Worm (Caenorhabditis elegans): ENCODE results near the gene C16D2.3.

The C16D2.3 gene

ce11 chrII:9112851-9113250, 25.1 kb upstream of the C16D2.3 start, which contains the start of gene jun-1 (continued):
- TF ChIP-seq spr-3 (GFP tag; optimal IDR thresholded peaks at IDR 0.05) (no peak), nhr-28 (tag; optimal IDR thresholded peaks at IDR 0.05) (peak; percentile 89), cey-2 (tag; optimal IDR thresholded peaks at IDR 0.05; ENCODE audit: borderline replicate concordance, insufficient read depth) (peak; percentile 44), mdt-29 (GFP tag; IDR thresholded peaks at IDR 0.05) (0 out of 2 replicates have a peak, but pooled peaks have one; percentile 40), mdl-1 (tag; optimal IDR thresholded peaks at IDR 0.05) (peak in 1 of 2 experiments; percentile 72), madf-9 (GFP tag; conservative IDR thresholded peaks at IDR 0.05) (no peak), pqm-1 (tag; optimal IDR thresholded peaks at IDR 0.05) (no peak), nhr-25 (tag; optimal IDR thresholded peaks at IDR 0.05; ENCODE audit: borderline replicate concordance, insufficient read depth) (peak; percentile 45), F44E2.7 (GFP tag; IDR thresholded peaks at IDR 0.05) (no peak), mep-1 (tag; optimal IDR thresholded peaks at IDR 0.05) (peak; percentile 93), lin-15B (tag; optimal IDR thresholded peaks at IDR 0.05) (no peak), nhr-76 (tag; optimal IDR thresholded peaks at IDR 0.05) (no peak), ceh-62 (tag; optimal IDR thresholded peaks at IDR 0.05) (no peak), saeg-2 (GFP tag; IDR thresholded peaks at IDR 0.05) (no peak), ceh-28 (tag; optimal IDR thresholded peaks at IDR 0.05) (no peak), ctbp-1 (GFP tag; IDR thresholded peaks at IDR 0.05) (peak; percentile 39), Y75B8A.6 (GFP tag; IDR thresholded peaks at IDR 0.05) (no peak), lin-38 (GFP tag; IDR thresholded peaks at IDR 0.05) (peak; percentile 55), R02D3.7 (tag; optimal IDR thresholded peaks at IDR 0.05) (no peak), pha-4 (GFP tag; IDR thresholded peaks at IDR 0.05) (0 out of 2 replicates have a peak, but pooled peaks have one; percentile 22), pha-4 (tag; optimal IDR thresholded peaks at IDR 0.05) (no peak), nhr-102 (tag; optimal IDR thresholded peaks at IDR 0.05) (peak; percentile 46), unc-62 (GFP tag; optimal IDR thresholded peaks at IDR 0.05 in 1 of 2) (peak in 1 of 2 experiments; percentile 100), unc-62 (tag; optimal IDR thresholded peaks at IDR 0.05) (no peak), ceh-82 (tag; optimal IDR thresholded peaks at IDR 0.05) (no peak), ceh-32 (tag; optimal IDR thresholded peaks at IDR 0.05; ENCODE audit: poor library complexity) (no peak), T20F7.1 (GFP tag; optimal IDR thresholded peaks at IDR 0.05) (peak; percentile 71), ama-1 (optimal IDR thresholded peaks at IDR 0.05) (no peak), gei-8 (GFP tag; optimal IDR thresholded peaks at IDR 0.05) (no peak), vab-7 (GFP tag; IDR thresholded peaks at IDR 0.05) (no peak), set-16 (GFP tag; IDR thresholded peaks at IDR 0.05) (peak; percentile 41), nhr-237 (tag; optimal IDR thresholded peaks at IDR 0.05) (peak; percentile 25), zfp-2 (tag; optimal IDR thresholded peaks at IDR 0.05) (no peak), lin-29 (GFP tag; IDR thresholded peaks at IDR 0.05) (no peak), lin-1 (GFP tag; IDR thresholded peaks at IDR 0.05) (no peak), dmd-8 (GFP tag; IDR thresholded peaks at IDR 0.05) (no peak), lsy-2 (tag; optimal IDR thresholded peaks at IDR 0.05) (peak; percentile 70 to 89), daf-12 (tag; optimal IDR thresholded peaks at IDR 0.05) (no peak), F37D6.2 (tag; optimal IDR thresholded peaks at IDR 0.05) (peak; percentile 38), T26A8.4 (GFP tag; IDR thresholded peaks at IDR 0.05) (no peak), arid-1 (GFP tag; conservative IDR thresholded peaks at IDR 0.05) (no peak), D1046.2 (GFP tag; IDR thresholded peaks at IDR 0.05) (no peak), lin-13 (GFP tag; optimal IDR thresholded peaks at IDR 0.05) (no peak), snpc-4 (tag; optimal IDR thresholded peaks at IDR 0.05) (no peak), skn-1 (tag; optimal IDR thresholded peaks at IDR 0.05) (no peak), sdz-12 (GFP tag; optimal IDR thresholded peaks at IDR 0.05) (no peak), nhr-41 (GFP tag; IDR thresholded peaks at IDR 0.05) (no peak), fkh-10 (GFP tag; optimal IDR thresholded peaks at IDR 0.05) (no peak), spr-1 (tag; optimal IDR thresholded peaks at IDR 0.05) (peak; percentile 51), daf-16 (GFP tag; optimal IDR thresholded peaks at IDR 0.05) (peak in 1 of 2 experiments; percentile 68), daf-16 (tag; optimal IDR thresholded peaks at IDR 0.05) (peak; percentile 23), zag-1 (tag; optimal IDR thresholded peaks at IDR 0.05) (no peak), Y48G9A.11 (GFP tag; IDR thresholded peaks at IDR 0.05) (no peak)
